Fruit fly (Drosophila melanogaster) whole organism, wandering third instar larva: Measurements from ENCODE around the gene ZnT35C.

ENCODE experiments used
- Abd-B ChIP-seq: fragments of >200 bp; optimal IDR thresholded peaks from 2 replicates; lab custom pipeline; 2017; ENCODE audit warnings: missing biosample characterization, missing genetic modification characterization
- CG32264 ChIP-seq: fragments of 200-800 bp; sonication (Bioruptor generic); optimal IDR thresholded peaks from 2 replicates; lab custom pipeline; 2016; ENCODE audit warnings: missing biosample characterization, missing genetic modification characterization
- CG9705 ChIP-seq: fragments of 200-800 bp; sonication (Bioruptor generic); optimal IDR thresholded peaks from 2 replicates; lab custom pipeline; 2018; ENCODE audit warnings: missing biosample characterization, mild to moderate bottlenecking, missing genetic modification characterization
- CrebA ChIP-seq: fragments of 200-800 bp; sonication (Bioruptor generic); optimal IDR thresholded peaks from 2 replicates; lab custom pipeline; 2016; ENCODE audit warnings: missing biosample characterization, mild to moderate bottlenecking, missing genetic modification characterization, borderline replicate concordance
- Dfd ChIP-seq: fragments of >200 bp; optimal IDR thresholded peaks from 2 replicates; lab custom pipeline; 2017; ENCODE audit warnings: missing biosample characterization, missing genetic modification characterization
- Dif ChIP-seq: fragments of 200-275, 200-300 bp; sonication (Bioruptor generic); optimal IDR thresholded peaks from 2 replicates; lab custom pipeline; 2018; ENCODE audit warnings: missing biosample characterization, missing genetic modification characterization; ENCODE audit not compliant: partially characterized antibody
- GATAd ChIP-seq: sonication (Bioruptor generic); optimal IDR thresholded peaks from 2 replicates; lab custom pipeline; 2016; ENCODE audit warnings: missing biosample characterization, missing genetic modification characterization
- HLH106 ChIP-seq: fragments of 200-800 bp; optimal IDR thresholded peaks from 3 replicates; lab custom pipeline; 2019; ENCODE audit warnings: missing biosample characterization, mild to moderate bottlenecking, missing genetic modification characterization, moderate library complexity
- Hnf4 ChIP-seq: fragments of 200-800 bp; sonication (Bioruptor generic); optimal IDR thresholded peaks from 2 replicates; lab custom pipeline; 2016; ENCODE audit warnings: missing biosample characterization, mild to moderate bottlenecking, missing genetic modification characterization
- Hr78 ChIP-seq: fragments of >200 bp; optimal IDR thresholded peaks from 2 replicates; lab custom pipeline; 2017; ENCODE audit warnings: missing biosample characterization, missing genetic modification characterization
- Hr83 ChIP-seq: fragments of 200-300 bp; sonication (Bioruptor generic); optimal IDR thresholded peaks from 2 replicates; lab custom pipeline; 2016; ENCODE audit warnings: missing biosample characterization, mild to moderate bottlenecking, missing genetic modification characterization, moderate library complexity; ENCODE audit not compliant: poor library complexity, severe bottlenecking
- Jra ChIP-seq: sonication (Bioruptor generic); optimal IDR thresholded peaks from 2 replicates; lab custom pipeline; 2016; ENCODE audit warnings: missing biosample characterization, missing genetic modification characterization
- Myc ChIP-seq: fragments of >200 bp; optimal IDR thresholded peaks from 2 replicates; lab custom pipeline; 2017
- OdsH ChIP-seq: fragments of 200-800 bp; sonication (Bioruptor generic); optimal IDR thresholded peaks from 2 replicates; lab custom pipeline; 2016; ENCODE audit warnings: missing biosample characterization, mild to moderate bottlenecking, missing genetic modification characterization
- Rel ChIP-seq, 2 experiments: fragments of 200-800 bp; sonication (Bioruptor generic) in 1 of 2; optimal IDR thresholded peaks; 2 replicates in 1 of 2; 3 replicates in 1 of 2; lab custom pipeline; 2016 to 2019; ENCODE audit warnings: mild to moderate bottlenecking in 2 of 2, missing biosample characterization in 2 of 2, missing genetic modification characterization in 2 of 2, moderate library complexity in 1 of 2
- Sp1 ChIP-seq: fragments of 200-800 bp; sonication (Bioruptor generic); optimal IDR thresholded peaks from 3 replicates; lab custom pipeline; 2019; ENCODE audit warnings: missing biosample characterization, mild to moderate bottlenecking, missing genetic modification characterization, moderate library complexity
- Vsx2 ChIP-seq: fragments of 200-300, 225-300 bp; sonication (Bioruptor generic); optimal IDR thresholded peaks from 2 replicates; lab custom pipeline; 2018; ENCODE audit warnings: missing biosample characterization, missing genetic modification characterization; ENCODE audit not compliant: partially characterized antibody
- br ChIP-seq: fragments of 200-800 bp; sonication (Bioruptor generic); optimal IDR thresholded peaks from 2 replicates; lab custom pipeline; 2016; ENCODE audit warnings: missing biosample characterization, missing genetic modification characterization
- brk ChIP-seq: fragments of 200-800 bp; sonication (Bioruptor generic); optimal IDR thresholded peaks from 2 replicates; lab custom pipeline; 2016; ENCODE audit warnings: missing biosample characterization, mild to moderate bottlenecking, missing genetic modification characterization
- dl ChIP-seq, 2 experiments: fragments of 175-275, 200-275 bp in 1 of 2; fragments of 200-275 bp in 1 of 2; sonication (Bioruptor generic); optimal IDR thresholded peaks; lab custom pipeline; 2018; ENCODE audit warnings: mild to moderate bottlenecking in 2 of 2, missing biosample characterization in 2 of 2, missing genetic modification characterization in 2 of 2, moderate library complexity in 2 of 2; ENCODE audit not compliant: partially characterized antibody in 2 of 2, insufficient read depth in 1 of 2
- dmrt93B ChIP-seq: fragments of 200-800 bp; sonication (Bioruptor generic); optimal IDR thresholded peaks from 2 replicates; lab custom pipeline; 2018; ENCODE audit warnings: missing biosample characterization, mild to moderate bottlenecking, missing genetic modification characterization
- ey ChIP-seq: fragments of 200-800 bp; sonication (Bioruptor generic); optimal IDR thresholded peaks from 2 replicates; lab custom pipeline; 2016; ENCODE audit warnings: missing biosample characterization, missing genetic modification characterization
- fru ChIP-seq: fragments of 200-800 bp; sonication (Bioruptor generic); optimal IDR thresholded peaks from 3 replicates; lab custom pipeline; 2016; ENCODE audit warnings: missing biosample characterization, mild to moderate bottlenecking, missing genetic modification characterization
- h ChIP-seq: fragments of 200-800 bp; sonication (Bioruptor generic); optimal IDR thresholded peaks from 3 replicates; lab custom pipeline; 2016; ENCODE audit warnings: missing biosample characterization, mild to moderate bottlenecking, missing genetic modification characterization
- lola ChIP-seq: fragments of >200 bp; optimal IDR thresholded peaks from 2 replicates; lab custom pipeline; 2017; ENCODE audit warnings: missing biosample characterization, missing genetic modification characterization
- pan ChIP-seq: fragments of >200 bp; optimal IDR thresholded peaks from 2 replicates; lab custom pipeline; 2017
- psq ChIP-seq: fragments of 200-800 bp; sonication (Bioruptor generic); optimal IDR thresholded peaks from 3 replicates; lab custom pipeline; 2017; ENCODE audit warnings: missing biosample characterization, mild to moderate bottlenecking, missing genetic modification characterization, moderate library complexity
- rgr ChIP-seq: fragments of 200-800 bp; sonication (Bioruptor generic); optimal IDR thresholded peaks from 3 replicates; lab custom pipeline; 2016; ENCODE audit warnings: missing biosample characterization, mild to moderate bottlenecking, missing genetic modification characterization
- sage ChIP-seq: fragments of 200-800 bp; sonication (Bioruptor generic); optimal IDR thresholded peaks from 2 replicates; lab custom pipeline; 2016; ENCODE audit warnings: missing biosample characterization, mild to moderate bottlenecking, missing genetic modification characterization
- sv ChIP-seq: fragments of 200-800 bp; sonication (Bioruptor generic); optimal IDR thresholded peaks from 3 replicates; lab custom pipeline; 2016; ENCODE audit warnings: missing biosample characterization, missing genetic modification characterization
- tai ChIP-seq: sonication (Bioruptor generic); optimal IDR thresholded peaks from 2 replicates; lab custom pipeline; 2016; ENCODE audit warnings: missing biosample characterization, missing genetic modification characterization
- usp ChIP-seq: fragments of >200 bp; optimal IDR thresholded peaks from 2 replicates; lab custom pipeline; 2017; ENCODE audit warnings: missing biosample characterization, missing genetic modification characterization
- woc ChIP-seq: sonication (Bioruptor generic); optimal IDR thresholded peaks from 2 replicates; lab custom pipeline; 2016; ENCODE audit warnings: missing biosample characterization, mild to moderate bottlenecking, missing genetic modification characterization

Gene ZnT35C

DNA sequence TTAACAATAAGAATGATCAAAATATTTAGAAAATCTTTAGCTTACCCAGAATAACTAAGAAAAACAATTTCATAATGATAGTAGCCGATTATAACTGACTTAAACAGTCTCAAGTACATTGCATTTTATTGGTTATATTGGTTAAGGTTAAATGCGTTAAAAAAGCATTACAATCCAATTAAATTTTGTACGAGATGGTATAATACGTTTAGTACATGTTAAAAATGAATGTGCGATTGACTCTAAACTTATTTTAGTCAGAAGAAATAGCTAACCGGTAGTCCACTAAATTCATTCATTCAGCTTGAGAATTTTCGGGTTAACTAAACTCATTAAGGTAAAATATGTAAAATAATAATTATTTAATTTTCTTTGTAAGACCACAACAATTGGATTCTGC, 45.5 kb downstream of the ZnT35C start, which contains the start of gene Sfp35C:
Gene Sfp35C (minus strand): TSS at position 101 of the 400 bp plus-strand sequence.
- TF ChIP-seq HLH106 (tag; lab: Kevin White, UChicago) (no peak), dl (GFP tag; optimal IDR thresholded peaks at IDR 0.05; lab: Kevin White, UChicago; ENCODE audit: insufficient read depth in 1 of 2, partially characterized antibody in 2 of 2) (no peak), psq (GFP tag; lab: Kevin White, UChicago) (no peak), Sp1 (GFP tag; lab: Kevin White, UChicago) (no peak), tai (no peak), sage (GFP tag; lab: Kevin White, UChicago) (no peak), fru (GFP tag; lab: Kevin White, UChicago) (no peak), GATAd (no peak), ey (no peak), CG32264 (GFP tag; lab: Kevin White, UChicago) (no peak), Dfd (GFP tag; lab: Kevin White, UChicago) (no peak), OdsH (no peak), CrebA (GFP tag; lab: Kevin White, UChicago) (no peak), dmrt93B (GFP tag; lab: Kevin White, UChicago) (no peak), Abd-B (GFP tag; lab: Kevin White, UChicago) (no peak), Rel (GFP tag; optimal IDR thresholded peaks at IDR 0.05; lab: Kevin White, UChicago) (no peak), Rel (tag; optimal IDR thresholded peaks at IDR 0.05; lab: Kevin White, UChicago) (no peak), woc (GFP tag; lab: Kevin White, UChicago) (no peak), Hr83 (GFP tag; lab: Kevin White, UChicago) (no peak), pan (no peak)

dm6 chr2L:15200409-15200808, 47.1 kb downstream of the ZnT35C start, which contains the start of gene CG4168:
CG4168 (minus strand) TSS chr2L:15200459.
- TF ChIP-seq Hr78 (GFP tag; lab: Kevin White, UChicago) = no peak
- no peak for TF ChIP-seq CG9705 (GFP tag; lab: Kevin White, UChicago)
- TF ChIP-seq Vsx2 = no peak
- TF ChIP-seq Dif = no peak
- TF ChIP-seq br (GFP tag; lab: Kevin White, UChicago) = no peak
- TF ChIP-seq dl (GFP tag; optimal IDR thresholded peaks at IDR 0.05; lab: Kevin White, UChicago; ENCODE audit: insufficient read depth in 1 of 2, partially characterized antibody in 2 of 2) = no peak
- TF ChIP-seq OdsH = no peak
- no peak for TF ChIP-seq GATAd
- no peak for TF ChIP-seq Rel (GFP tag; optimal IDR thresholded peaks at IDR 0.05; lab: Kevin White, UChicago)
- TF ChIP-seq Rel (tag; optimal IDR thresholded peaks at IDR 0.05; lab: Kevin White, UChicago) = no peak
- no peak for TF ChIP-seq sv (GFP tag; lab: Kevin White, UChicago)
- no peak for TF ChIP-seq Abd-B (GFP tag; lab: Kevin White, UChicago)
- no peak for TF ChIP-seq fru (GFP tag; lab: Kevin White, UChicago)
- TF ChIP-seq pan = no peak
- TF ChIP-seq dmrt93B (GFP tag; lab: Kevin White, UChicago) = no peak
- TF ChIP-seq Hr83 (GFP tag; lab: Kevin White, UChicago) = no peak
- TF ChIP-seq Myc (lab: Kevin White, UChicago) = no peak
- TF ChIP-seq Jra (GFP tag; lab: Kevin White, UChicago) = no peak
- TF ChIP-seq brk (GFP tag; lab: Kevin White, UChicago) = no peak
- no peak for TF ChIP-seq Hnf4 (GFP tag; lab: Kevin White, UChicago)
- no peak for TF ChIP-seq psq (GFP tag; lab: Kevin White, UChicago)

DNA sequence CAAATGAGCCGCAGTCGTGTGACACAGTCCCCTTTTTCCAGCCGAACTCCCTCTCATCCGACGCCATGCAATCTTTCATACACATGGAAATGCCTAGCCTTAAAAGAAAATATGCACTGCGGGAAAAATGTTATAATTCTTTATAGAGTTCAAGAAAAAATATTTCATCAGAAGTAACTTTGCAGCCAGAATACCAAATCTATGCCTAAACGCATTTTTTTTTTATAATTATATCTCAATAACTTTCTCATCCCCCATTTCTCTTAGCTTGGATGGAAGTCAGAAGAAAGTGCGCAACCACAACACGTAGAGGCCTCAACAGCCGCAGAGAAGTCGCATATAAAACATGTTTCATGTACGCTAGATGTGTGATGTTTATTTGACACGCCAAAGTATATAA, 68.5 kb downstream of the ZnT35C start:
- TF ChIP-seq Sp1 (GFP tag; lab: Kevin White, UChicago) = no peak
- no peak for TF ChIP-seq usp (GFP tag; lab: Kevin White, UChicago)
- no peak for TF ChIP-seq rgr (GFP tag; lab: Kevin White, UChicago)
- no peak for TF ChIP-seq Hnf4 (GFP tag; lab: Kevin White, UChicago)
- TF ChIP-seq h (GFP tag; lab: Kevin White, UChicago) = no peak
- TF ChIP-seq lola (GFP tag; lab: Kevin White, UChicago) = no peak
- TF ChIP-seq Myc (lab: Kevin White, UChicago) = no peak
